Fruit fly (Drosophila melanogaster) whole organism, embryonic: Measurements from ENCODE around the gene CG13893.
A peak's percentile ranks its signal among the peaks of the same experiment; 100 is the strongest.

Experiments
- CG10543 ChIP-seq: fragments of 200-800 bp; sonication (Bioruptor generic); optimal IDR thresholded peaks from 3 replicates; lab custom pipeline; 2017; ENCODE audit warnings: missing biosample characterization, mild to moderate bottlenecking, missing genetic modification characterization, moderate library complexity
- CG11456 ChIP-seq: fragments of 200-800 bp; sonication (Bioruptor generic); IDR thresholded peaks from 3 replicates; pipeline ENCODE4 v1.3.6; 2022; ENCODE audit warnings: missing biosample characterization, missing genetic modification characterization
- CG11504 ChIP-seq: fragments of 200-800 bp; sonication (Bioruptor generic); optimal IDR thresholded peaks from 3 replicates; lab custom pipeline; 2019; ENCODE audit warnings: missing biosample characterization, mild to moderate bottlenecking, missing genetic modification characterization, moderate library complexity
- CG12219 ChIP-seq: fragments of 200-800 bp; sonication (Bioruptor generic); optimal IDR thresholded peaks from 3 replicates; lab custom pipeline; 2018; ENCODE audit warnings: missing biosample characterization, mild to moderate bottlenecking, missing genetic modification characterization
- CG12769 ChIP-seq: fragments of 200-800 bp; sonication (Bioruptor generic); optimal IDR thresholded peaks from 2 replicates; lab custom pipeline; 2019; ENCODE audit warnings: missing biosample characterization, mild to moderate bottlenecking, missing genetic modification characterization, moderate library complexity
- CG14710 ChIP-seq: fragments of 200-800 bp; sonication (Bioruptor generic); optimal IDR thresholded peaks from 3 replicates; lab custom pipeline; 2019; ENCODE audit warnings: missing biosample characterization, mild to moderate bottlenecking, missing genetic modification characterization, moderate library complexity
- CG15479 ChIP-seq: fragments of 200-800 bp; sonication (Bioruptor generic); optimal IDR thresholded peaks from 3 replicates; lab custom pipeline; 2019; ENCODE audit warnings: missing biosample characterization, mild to moderate bottlenecking, missing genetic modification characterization, moderate library complexity
- CG15696 ChIP-seq: fragments of 200-800 bp; sonication (Bioruptor generic); optimal IDR thresholded peaks from 2 replicates; lab custom pipeline; 2019; ENCODE audit warnings: missing biosample characterization, mild to moderate bottlenecking, missing genetic modification characterization, moderate library complexity
- CG1832 ChIP-seq: fragments of 200-800 bp; sonication (Bioruptor generic); optimal IDR thresholded peaks from 2 replicates; lab custom pipeline; 2017; ENCODE audit warnings: missing biosample characterization, mild to moderate bottlenecking, missing genetic modification characterization, inconsistent platforms
- CG30403 ChIP-seq: fragments of 200-800 bp; sonication (Bioruptor generic); optimal IDR thresholded peaks from 3 replicates; lab custom pipeline; 2016; ENCODE audit warnings: missing biosample characterization, missing genetic modification characterization
- CG31441 ChIP-seq: fragments of 200-800 bp; sonication (Bioruptor generic); IDR thresholded peaks from 2 replicates; pipeline ENCODE4 v1.3.6; 2022; ENCODE audit warnings: missing biosample characterization, missing genetic modification characterization
- CG3407 ChIP-seq: fragments of 200-800 bp; sonication (Bioruptor generic); optimal IDR thresholded peaks from 2 replicates; lab custom pipeline; 2018; ENCODE audit warnings: missing biosample characterization, mild to moderate bottlenecking, missing genetic modification characterization
- CG6791 ChIP-seq: fragments of 200-800 bp; sonication (Bioruptor generic); IDR thresholded peaks from 3 replicates; pipeline ENCODE4 v1.3.6; 2022; ENCODE audit warnings: missing biosample characterization, missing genetic modification characterization; ENCODE audit not compliant: partially characterized antibody
- CG7357 ChIP-seq: fragments of 200-800 bp; sonication (Bioruptor generic); IDR thresholded peaks from 3 replicates; pipeline ENCODE4 v1.3.6; 2022; ENCODE audit warnings: missing biosample characterization, missing genetic modification characterization
- CG7556 ChIP-seq: fragments of 200-800 bp; sonication (Bioruptor generic); optimal IDR thresholded peaks from 2 replicates; lab custom pipeline; 2017; ENCODE audit warnings: missing biosample characterization, mild to moderate bottlenecking, missing genetic modification characterization
- CG7839 ChIP-seq: fragments of 200-800 bp; sonication (Bioruptor generic); optimal IDR thresholded peaks from 3 replicates; lab custom pipeline; 2018; ENCODE audit warnings: missing biosample characterization, mild to moderate bottlenecking, missing genetic modification characterization, moderate library complexity
- CG9797 ChIP-seq: fragments of 200-800 bp; sonication (Bioruptor generic); optimal IDR thresholded peaks from 3 replicates; lab custom pipeline; 2018; ENCODE audit warnings: missing biosample characterization, mild to moderate bottlenecking, missing genetic modification characterization
- Dbx ChIP-seq: fragments of 200-800 bp; sonication (Bioruptor generic); IDR thresholded peaks from 3 replicates; pipeline ENCODE4 v1.3.6; 2022; ENCODE audit warnings: missing biosample characterization, missing genetic modification characterization
- Eip74EF ChIP-seq, 2 experiments: fragments of 200-800 bp in 1 of 2; fragments of >200 bp in 1 of 2; sonication (Bioruptor generic) in 1 of 2; optimal IDR thresholded peaks; 2 replicates each; lab custom pipeline; 2017 to 2019; ENCODE audit warnings: missing biosample characterization in 2 of 2, missing genetic modification characterization in 2 of 2, mild to moderate bottlenecking in 1 of 2, moderate library complexity in 1 of 2
- Hr78 ChIP-seq, 2 experiments: fragments of 200-800 bp in 1 of 2; fragments of >200 bp in 1 of 2; sonication (Bioruptor generic) in 1 of 2; optimal IDR thresholded peaks; 2 replicates each; lab custom pipeline; 2017 to 2019; ENCODE audit warnings: missing biosample characterization in 2 of 2, missing genetic modification characterization in 2 of 2, mild to moderate bottlenecking in 1 of 2, moderate library complexity in 1 of 2
- Med ChIP-seq: fragments of 200-800 bp; sonication (Bioruptor generic); peaks from one replicate; lab custom pipeline; 2016; ENCODE audit warnings: missing biosample characterization, missing genetic modification characterization, mild to moderate bottlenecking, inconsistent platforms, moderate library complexity
- PHDP ChIP-seq: fragments of 200-800 bp; sonication (Bioruptor generic); optimal IDR thresholded peaks from 3 replicates; lab custom pipeline; 2018; ENCODE audit warnings: missing biosample characterization, mild to moderate bottlenecking, missing genetic modification characterization, moderate library complexity
- Xrp1 ChIP-seq: fragments of 200-800 bp; sonication (Bioruptor generic); IDR thresholded peaks from 2 replicates; pipeline ENCODE4 v1.3.6; 2022; ENCODE audit warnings: missing biosample characterization, missing genetic modification characterization
- ab ChIP-seq: fragments of 200-800 bp; sonication (Bioruptor generic); optimal IDR thresholded peaks from 2 replicates; lab custom pipeline; 2016; ENCODE audit warnings: missing biosample characterization, missing genetic modification characterization
- chinmo ChIP-seq: fragments of 200-800 bp; sonication (Bioruptor generic); IDR thresholded peaks from 4 replicates; pipeline ENCODE4 v1.3.6; 2022; ENCODE audit warnings: missing biosample characterization, missing genetic modification characterization; ENCODE audit not compliant: partially characterized antibody
- chm ChIP-seq: fragments of 200-800 bp; sonication (Bioruptor generic); IDR thresholded peaks from 2 replicates; pipeline ENCODE4 v1.3.6; 2022; ENCODE audit warnings: missing biosample characterization, missing genetic modification characterization
- ftz-f1 ChIP-seq: fragments of 200-800 bp; sonication (Bioruptor generic); optimal IDR thresholded peaks from 2 replicates; lab custom pipeline; 2016; ENCODE audit warnings: missing biosample characterization, missing genetic modification characterization
- gem ChIP-seq: fragments of 200-800 bp; sonication (Bioruptor generic); optimal IDR thresholded peaks from 2 replicates; lab custom pipeline; 2019; ENCODE audit warnings: missing biosample characterization, mild to moderate bottlenecking, missing genetic modification characterization, moderate library complexity
- gfzf ChIP-seq: fragments of 200-800 bp; sonication (Bioruptor generic); optimal IDR thresholded peaks from 2 replicates; lab custom pipeline; 2016; ENCODE audit warnings: missing biosample characterization, mild to moderate bottlenecking, missing genetic modification characterization, moderate library complexity
- grn ChIP-seq: fragments of 200-800 bp; sonication (Bioruptor generic); optimal IDR thresholded peaks from 3 replicates; lab custom pipeline; 2017; ENCODE audit warnings: missing biosample characterization, missing genetic modification characterization
- hb ChIP-seq: fragments of 200-800 bp; sonication (Bioruptor generic); IDR thresholded peaks from 3 replicates; pipeline ENCODE4 v1.3.6; 2022; ENCODE audit warnings: missing biosample characterization, missing genetic modification characterization; ENCODE audit not compliant: partially characterized antibody
- ind ChIP-seq: fragments of 200-800 bp; sonication (Bioruptor generic); optimal IDR thresholded peaks from 3 replicates; lab custom pipeline; 2016; ENCODE audit warnings: missing biosample characterization, missing genetic modification characterization
- insv ChIP-seq, 2 experiments: fragments of 200-800 bp; sonication (Bioruptor generic); optimal IDR thresholded peaks; 3 replicates each; lab custom pipeline; 2016 to 2018; ENCODE audit warnings: missing biosample characterization in 2 of 2, missing genetic modification characterization in 2 of 2
- jigr1 ChIP-seq: fragments of 200-800 bp; sonication (Bioruptor generic); IDR thresholded peaks from 3 replicates; pipeline ENCODE4 v1.3.6; 2022; ENCODE audit warnings: missing biosample characterization, missing genetic modification characterization
- jumu ChIP-seq: fragments of 200-800 bp; sonication (Bioruptor generic); optimal IDR thresholded peaks from 3 replicates; lab custom pipeline; 2016; ENCODE audit warnings: missing biosample characterization, missing genetic modification characterization
- kni ChIP-seq: fragments of 200-800 bp; sonication (Bioruptor generic); optimal IDR thresholded peaks from 3 replicates; lab custom pipeline; 2017; ENCODE audit warnings: mild to moderate bottlenecking, missing biosample characterization, missing genetic modification reagents, missing genetic modification characterization
- lilli ChIP-seq: fragments of 200-800 bp; sonication (Bioruptor generic); optimal IDR thresholded peaks from 3 replicates; lab custom pipeline; 2016; ENCODE audit warnings: missing biosample characterization, missing genetic modification characterization
- mld ChIP-seq: fragments of 200-800 bp; sonication (Bioruptor generic); IDR thresholded peaks from 3 replicates; pipeline ENCODE4 v1.3.6; 2022; ENCODE audit warnings: missing biosample characterization, missing genetic modification characterization; ENCODE audit not compliant: partially characterized antibody
- onecut ChIP-seq: fragments of 200-800 bp; sonication (Bioruptor generic); IDR thresholded peaks from 2 replicates; pipeline ENCODE4 v1.3.6; 2022; ENCODE audit warnings: missing biosample characterization, missing genetic modification characterization
- otp ChIP-seq: fragments of 200-800 bp; sonication (Bioruptor generic); IDR thresholded peaks from 3 replicates; pipeline ENCODE4, ENCODE4 v1.3.6; 2022; ENCODE audit warnings: missing biosample characterization, missing genetic modification characterization
- pita ChIP-seq: fragments of 200-800 bp; sonication (Bioruptor generic); optimal IDR thresholded peaks from 2 replicates; lab custom pipeline; 2017; ENCODE audit warnings: missing biosample characterization, mild to moderate bottlenecking, missing genetic modification characterization
- schlank ChIP-seq: fragments of 200-800 bp; sonication (Bioruptor generic); optimal IDR thresholded peaks from 2 replicates; lab custom pipeline; 2018; ENCODE audit warnings: missing biosample characterization, mild to moderate bottlenecking, missing genetic modification characterization
- sug ChIP-seq: fragments of 200-800 bp; optimal IDR thresholded peaks from 2 replicates; lab custom pipeline; 2019; ENCODE audit warnings: missing biosample characterization, mild to moderate bottlenecking, missing genetic modification characterization, moderate library complexity
- tna ChIP-seq: fragments of 200-800 bp; sonication (Bioruptor generic); IDR thresholded peaks from 2 replicates; pipeline ENCODE4 v1.3.6; 2022; ENCODE audit warnings: missing biosample characterization, missing genetic modification characterization; ENCODE audit not compliant: partially characterized antibody
- ttk ChIP-seq: fragments of 200-800 bp; sonication (Bioruptor generic); IDR thresholded peaks from 2 replicates; pipeline ENCODE4 v2.1.2; 2022; ENCODE audit warnings: missing biosample characterization, missing genetic modification characterization
- wek ChIP-seq: fragments of 200-800 bp; sonication (Bioruptor generic); optimal IDR thresholded peaks from 3 replicates; lab custom pipeline; 2018; ENCODE audit warnings: missing biosample characterization, mild to moderate bottlenecking, missing genetic modification characterization, moderate library complexity
- zen ChIP-seq: fragments of 200-800 bp; sonication (Bioruptor generic); optimal IDR thresholded peaks from 3 replicates; lab custom pipeline; 2018; ENCODE audit warnings: missing biosample characterization, mild to moderate bottlenecking, missing genetic modification characterization, moderate library complexity

Gene CG13893

DNA sequence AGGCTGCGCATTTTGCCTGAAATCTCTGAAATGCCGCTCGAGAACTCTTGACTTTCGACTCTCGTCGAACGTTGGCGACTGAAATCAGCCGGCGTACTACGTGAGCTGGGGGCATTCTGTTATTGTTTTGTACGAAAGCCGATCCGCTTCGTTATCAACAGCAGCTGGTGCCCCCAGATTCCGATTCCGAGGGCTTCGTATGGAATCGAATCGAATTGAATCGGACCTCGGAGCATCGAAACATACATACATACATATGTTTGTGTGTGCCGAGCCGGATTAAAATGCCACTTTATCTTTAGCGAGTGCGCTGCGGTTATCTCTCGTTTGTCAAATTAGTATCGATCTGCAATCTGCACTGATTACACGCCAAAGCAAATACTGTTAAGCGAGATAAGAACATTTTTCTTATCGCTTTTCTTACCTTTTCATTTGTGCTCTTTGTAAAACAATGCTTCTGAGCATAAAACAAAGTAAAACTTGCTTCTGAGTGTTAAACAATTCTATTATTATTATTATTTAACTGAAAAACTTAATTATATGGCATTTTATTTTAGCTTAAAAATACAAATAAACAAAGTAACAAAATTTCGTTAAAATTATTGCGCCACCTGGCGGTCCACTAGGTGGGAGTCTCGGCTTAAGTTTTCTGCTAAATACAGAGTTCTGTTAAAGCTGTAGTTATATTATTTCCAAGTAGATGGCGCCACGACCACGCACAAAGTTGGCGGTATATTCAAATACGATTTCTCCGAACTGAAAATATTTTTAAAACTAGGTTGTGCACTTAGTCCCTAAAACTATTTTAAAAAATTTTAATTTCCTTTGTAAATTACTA, 2.9 kb upstream of the CG13893 start, which contains the start of gene Reg-2 (continued):
- TF ChIP-seq CG14710 (tag; lab: Kevin White, UChicago) (peak; percentile 42), Xrp1 (GFP tag; lab: Robert Waterston, UW) (no peak), Dbx (GFP tag; lab: Robert Waterston, UW) (peak; percentile 6; the same call in 1 of the 3 replicates), zen (peak; percentile 13), CG1832 (GFP tag; lab: Kevin White, UChicago) (no peak), hb (GFP tag; lab: Robert Waterston, UW) (no peak), CG10543 (peak; percentile 90), insv (GFP tag; optimal IDR thresholded peaks at IDR 0.05; lab: Kevin White, UChicago) (peak in 1 of 2 experiments; percentile 53), PHDP (tag; lab: Kevin White, UChicago) (peak; percentile 3), CG31441 (GFP tag; lab: Robert Waterston, UW) (0 out of 2 replicates have a peak, but pooled peaks have one; percentile 17), CG12769 (peak; percentile 26), CG6791 (0 out of 3 replicates have a peak, but pooled peaks have one; percentile 10), Hr78 (GFP tag; optimal IDR thresholded peaks at IDR 0.05; lab: Kevin White, UChicago) (peak in 1 of 2 experiments; percentile 62), otp (GFP tag; lab: Robert Waterston, UW) (no peak), mld (GFP tag; lab: Robert Waterston, UW) (no peak), lilli (GFP tag; lab: Kevin White, UChicago) (peak; percentile 20), wek (GFP tag; lab: Kevin White, UChicago) (peak; percentile 40), CG11456 (peak; percentile 64; the same call in 2 of the 3 replicates), schlank (tag; lab: Kevin White, UChicago) (no peak), Med (GFP tag; lab: Kevin White, UChicago) (peak; percentile 86), CG9797 (GFP tag; lab: Kevin White, UChicago) (no peak), ttk (GFP tag; lab: Robert Waterston, UW) (no peak), ftz-f1 (GFP tag; lab: Kevin White, UChicago) (peak; percentile 63), CG11504 (peak; percentile 39), Eip74EF (GFP tag; optimal IDR thresholded peaks at IDR 0.05; lab: Kevin White, UChicago) (no peak), sug (tag; lab: Kevin White, UChicago) (peak; percentile 69), gem (tag; lab: Kevin White, UChicago) (peak; percentile 32), grn (GFP tag; lab: Kevin White, UChicago) (peak; percentile 97), CG7839 (tag; lab: Kevin White, UChicago) (peak; percentile 34), chm (GFP tag; lab: Robert Waterston, UW) (0 out of 2 replicates have a peak, but pooled peaks have one; percentile 16), ab (GFP tag; lab: Kevin White, UChicago) (no peak), CG3407 (GFP tag; lab: Kevin White, UChicago) (no peak), CG30403 (GFP tag; lab: Kevin White, UChicago) (peak; percentile 24), CG7556 (GFP tag; lab: Kevin White, UChicago) (no peak), ind (no peak), CG15696 (tag; lab: Kevin White, UChicago) (peak; percentile 46), jumu (GFP tag; lab: Kevin White, UChicago) (no peak), CG15479 (peak; percentile 49), gfzf (GFP tag; lab: Kevin White, UChicago) (peak; percentile 21), chinmo (GFP tag; lab: Robert Waterston, UW) (peak; percentile 86), onecut (GFP tag; lab: Robert Waterston, UW) (peak; percentile 13; the same call in 1 of the 2 replicates), CG12219 (GFP tag; lab: Kevin White, UChicago) (no peak), CG7357 (GFP tag; lab: Robert Waterston, UW) (no peak), jigr1 (no peak), tna (GFP tag; lab: Robert Waterston, UW) (no peak), pita (GFP tag; lab: Kevin White, UChicago) (peak; percentile 83), kni (no peak)
